Fruit fly (Drosophila melanogaster): Measurements from ENCODE around the gene CG34177.

Gene CG34177

DNA sequence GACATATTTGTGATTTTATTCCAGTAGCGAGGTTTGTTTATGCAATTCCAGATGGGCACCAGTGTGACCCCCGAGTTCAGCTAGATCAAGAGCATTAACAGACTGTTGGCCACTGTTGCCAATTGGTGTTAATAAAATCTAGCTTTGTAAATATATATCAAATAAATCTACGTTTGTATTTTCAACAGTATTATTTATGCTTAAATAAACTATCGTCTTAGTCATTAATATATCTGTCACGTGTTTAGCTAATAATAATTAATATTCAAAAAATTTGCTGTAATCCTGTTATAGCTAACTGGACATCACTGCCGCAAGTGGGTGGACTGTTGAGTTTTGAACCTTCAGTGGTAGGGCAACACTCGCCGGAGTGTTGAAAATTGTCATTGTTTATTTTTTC lies 25.8 kb downstream of the CG34177 start, which contains the start of the genes mRpL27 and CG15435 (continued):
- TF ChIP-seq bigmax (GFP tag; optimal IDR thresholded peaks at IDR 0.05) = no peak
- TF ChIP-seq chif (GFP tag; optimal IDR thresholded peaks at IDR 0.05) = no peak
- no peak for TF ChIP-seq CG32772 (GFP tag; IDR thresholded peaks at IDR 0.05)
- TF ChIP-seq CG31441 (GFP tag; IDR thresholded peaks at IDR 0.05) = peak; percentile 37; the same call in 1 of the 2 replicates
- TF ChIP-seq CG3281 (GFP tag; optimal IDR thresholded peaks at IDR 0.05) = peak; percentile 50
- TF ChIP-seq zen2 (GFP tag; IDR thresholded peaks at IDR 0.05; ENCODE audit: partially characterized antibody) = no peak
- no peak for TF ChIP-seq Adf1 (GFP tag; IDR thresholded peaks at IDR 0.05)
- peak; percentile 44 for TF ChIP-seq Ptx1 (GFP tag; IDR thresholded peaks at IDR 0.05)
- TF ChIP-seq CG8388 (GFP tag; optimal IDR thresholded peaks at IDR 0.05) = no peak
- no peak for TF ChIP-seq ERR (GFP tag; optimal IDR thresholded peaks at IDR 0.05)
- peak; percentile 12 for TF ChIP-seq CG12104 (GFP tag; optimal IDR thresholded peaks at IDR 0.05)
- TF ChIP-seq lilli (GFP tag; optimal IDR thresholded peaks at IDR 0.05) = peak; percentile 49
- peak; percentile 95 for TF ChIP-seq Sry-β (GFP tag; optimal IDR thresholded peaks at IDR 0.05)
- peak; percentile 76 for TF ChIP-seq CG12659 (GFP tag; optimal IDR thresholded peaks at IDR 0.05)
- TF ChIP-seq cato (GFP tag; optimal IDR thresholded peaks at IDR 0.05; ENCODE audit: borderline replicate concordance) = peak; percentile 11
- no peak for TF ChIP-seq pan (optimal IDR thresholded peaks at IDR 0.05)
- peak in 1 of 2 experiments; percentile 20 for TF ChIP-seq pan (GFP tag; optimal IDR thresholded peaks at IDR 0.05 in 1 of 2, IDR thresholded peaks at IDR 0.05 in 1 of 2)
- peak; percentile 22 for TF ChIP-seq Elba2 (GFP tag; optimal IDR thresholded peaks at IDR 0.05)
- peak; percentile 40 for TF ChIP-seq NfI (GFP tag; optimal IDR thresholded peaks at IDR 0.05)
- peak in 1 of 3 experiments; percentile 50 for TF ChIP-seq lola (GFP tag; optimal IDR thresholded peaks at IDR 0.05)
- no peak for TF ChIP-seq CG6765 (GFP tag; optimal IDR thresholded peaks at IDR 0.05)
- TF ChIP-seq pros (GFP tag; optimal IDR thresholded peaks at IDR 0.05) = no peak
- no peak for TF ChIP-seq CG6175 (GFP tag; IDR thresholded peaks at IDR 0.05)
- TF ChIP-seq CG4707 (GFP tag; optimal IDR thresholded peaks at IDR 0.05) = no peak
- peak in 1 of 2 experiments; percentile 44 for TF ChIP-seq Hr51 (GFP tag; optimal IDR thresholded peaks at IDR 0.05)
- no peak for TF ChIP-seq h (optimal IDR thresholded peaks at IDR 0.05)
- no peak for TF ChIP-seq CG11085 (GFP tag; IDR thresholded peaks at IDR 0.05)
- peak in 1 of 2 experiments; percentile 23 for TF ChIP-seq Eip74EF (GFP tag; optimal IDR thresholded peaks at IDR 0.05)
- TF ChIP-seq CG4730 (GFP tag; IDR thresholded peaks at IDR 0.05) = no peak
- no peak for TF ChIP-seq seq (GFP tag; IDR thresholded peaks at IDR 0.05)
- no peak for TF ChIP-seq mirr (GFP tag; optimal IDR thresholded peaks at IDR 0.05)
- TF ChIP-seq trh (GFP tag; optimal IDR thresholded peaks at IDR 0.05) = no peak
- TF ChIP-seq ato (GFP tag; IDR thresholded peaks at IDR 0.05; ENCODE audit: partially characterized antibody) = no peak
- TF ChIP-seq CG11093 (GFP tag; IDR thresholded peaks at IDR 0.05) = no peak
- TF ChIP-seq CG9727 (GFP tag; optimal IDR thresholded peaks at IDR 0.05) = peak; percentile 15
- TF ChIP-seq CG13424 (tag; optimal IDR thresholded peaks at IDR 0.05) = peak; percentile 58
- peak; percentile 23; the same call in 1 of the 2 replicates for TF ChIP-seq CG13287 (GFP tag; IDR thresholded peaks at IDR 0.05; ENCODE audit: partially characterized antibody)
- no peak for TF ChIP-seq Doc3 (GFP tag; IDR thresholded peaks at IDR 0.05; ENCODE audit: partially characterized antibody)
- peak; percentile 35 for TF ChIP-seq ems (GFP tag; optimal IDR thresholded peaks at IDR 0.05)
- peak; percentile 98 for TF ChIP-seq CG18476 (GFP tag; optimal IDR thresholded peaks at IDR 0.05)
- peak; percentile 48 for TF ChIP-seq kah (GFP tag; optimal IDR thresholded peaks at IDR 0.05)
- TF ChIP-seq pb (GFP tag; optimal IDR thresholded peaks at IDR 0.05) = no peak
- no peak for TF ChIP-seq sisA (GFP tag; IDR thresholded peaks at IDR 0.05)
- peak; percentile 17 for TF ChIP-seq nom (GFP tag; optimal IDR thresholded peaks at IDR 0.05)
- no peak for TF ChIP-seq ara (GFP tag; IDR thresholded peaks at IDR 0.05)
- TF ChIP-seq CG10979 (tag; optimal IDR thresholded peaks at IDR 0.05) = peak; percentile 20
- no peak for TF ChIP-seq CG5245 (GFP tag; optimal IDR thresholded peaks at IDR 0.05)
- TF ChIP-seq D (optimal IDR thresholded peaks at IDR 0.05) = no peak
- TF ChIP-seq D (GFP tag; optimal IDR thresholded peaks at IDR 0.05) = no peak
- peak; percentile 86 for TF ChIP-seq Ets65A (GFP tag)
- no peak for TF ChIP-seq CG5953 (GFP tag; IDR thresholded peaks at IDR 0.05)

All from whole organism, embryonic.